Fruit fly (Drosophila melanogaster) whole organism, embryonic: ENCODE results near the gene CG4456.

Source experiments
- Antp ChIP-seq: fragments of 200-800 bp; sonication (Bioruptor generic); optimal IDR thresholded peaks from 3 replicates; lab custom pipeline; 2016; ENCODE audit warnings: missing biosample characterization, missing genetic modification characterization
- Asciz ChIP-seq: fragments of 200-800 bp; sonication (Bioruptor generic); optimal IDR thresholded peaks from 2 replicates; lab custom pipeline; 2017; ENCODE audit warnings: missing biosample characterization, mild to moderate bottlenecking, missing genetic modification characterization, missing genetic modification reagents
- CG10321 ChIP-seq: fragments of 200-800 bp; sonication (Bioruptor generic); IDR thresholded peaks from 2 replicates; pipeline ENCODE4 v1.3.6; 2022; ENCODE audit warnings: missing biosample characterization, missing genetic modification characterization
- CG10543 ChIP-seq: fragments of 200-800 bp; sonication (Bioruptor generic); optimal IDR thresholded peaks from 3 replicates; lab custom pipeline; 2017; ENCODE audit warnings: missing biosample characterization, mild to moderate bottlenecking, missing genetic modification characterization, moderate library complexity
- CG11085 ChIP-seq: fragments of 200-800 bp; sonication (Bioruptor generic); IDR thresholded peaks from 2 replicates; pipeline ENCODE4 v1.3.6; 2022; ENCODE audit warnings: missing biosample characterization, missing genetic modification characterization
- CG11723 ChIP-seq: fragments of 200-800 bp; sonication (Bioruptor generic); optimal IDR thresholded peaks from 2 replicates; lab custom pipeline; 2017; ENCODE audit warnings: missing biosample characterization, mild to moderate bottlenecking, missing genetic modification characterization
- CG12071 ChIP-seq: fragments of 200-800 bp; sonication (Bioruptor generic); optimal IDR thresholded peaks from 3 replicates; lab custom pipeline; 2018; ENCODE audit warnings: missing biosample characterization, mild to moderate bottlenecking, missing genetic modification characterization
- CG13424 ChIP-seq: fragments of 200-800 bp; sonication (Bioruptor generic); optimal IDR thresholded peaks from 2 replicates; lab custom pipeline; 2019; ENCODE audit warnings: missing biosample characterization, mild to moderate bottlenecking, missing genetic modification characterization, moderate library complexity
- CG14860 ChIP-seq: fragments of 200-800 bp; sonication (Bioruptor generic); IDR thresholded peaks from 3 replicates; pipeline ENCODE4 v1.3.6; 2022; ENCODE audit warnings: missing biosample characterization, missing genetic modification characterization; ENCODE audit not compliant: partially characterized antibody
- CG1529 ChIP-seq: fragments of 200-800 bp; sonication (Bioruptor generic); optimal IDR thresholded peaks from 3 replicates; lab custom pipeline; 2018; ENCODE audit warnings: missing biosample characterization, missing genetic modification characterization
- CG1602 ChIP-seq: fragments of 200-800 bp; sonication (Bioruptor generic); optimal IDR thresholded peaks from 3 replicates; lab custom pipeline; 2016; ENCODE audit warnings: missing biosample characterization, missing genetic modification characterization
- CG16779 ChIP-seq: fragments of 200-800 bp; sonication (Bioruptor generic); IDR thresholded peaks from 2 replicates; pipeline ENCODE4 v1.3.6; 2022; ENCODE audit warnings: missing biosample characterization, missing genetic modification characterization
- CG16815 ChIP-seq: fragments of 200-800 bp; sonication (Bioruptor generic); optimal IDR thresholded peaks from 3 replicates; lab custom pipeline; 2017; ENCODE audit warnings: missing biosample characterization, mild to moderate bottlenecking, missing genetic modification characterization
- CG17802 ChIP-seq: fragments of 200-800 bp; sonication (Bioruptor generic); optimal IDR thresholded peaks from 2 replicates; lab custom pipeline; 2018; ENCODE audit warnings: missing biosample characterization, mild to moderate bottlenecking, missing genetic modification characterization, moderate library complexity
- CG18764 ChIP-seq: fragments of 200-800 bp; sonication (Bioruptor generic); optimal IDR thresholded peaks from 3 replicates; lab custom pipeline; 2016; ENCODE audit warnings: missing biosample characterization, missing genetic modification characterization
- CG2875 ChIP-seq: fragments of 200-800 bp; sonication (Bioruptor generic); optimal IDR thresholded peaks from 2 replicates; lab custom pipeline; 2017; ENCODE audit warnings: missing biosample characterization, mild to moderate bottlenecking, missing genetic modification characterization, missing genetic modification reagents
- CG30403 ChIP-seq: fragments of 200-800 bp; sonication (Bioruptor generic); optimal IDR thresholded peaks from 3 replicates; lab custom pipeline; 2016; ENCODE audit warnings: missing biosample characterization, missing genetic modification characterization
- CG31224 ChIP-seq: fragments of 200-800 bp; sonication (Bioruptor generic); IDR thresholded peaks from 2 replicates; pipeline ENCODE4 v1.3.6; 2022; ENCODE audit warnings: missing biosample characterization, missing genetic modification characterization
- CG31441 ChIP-seq: fragments of 200-800 bp; sonication (Bioruptor generic); IDR thresholded peaks from 2 replicates; pipeline ENCODE4 v1.3.6; 2022; ENCODE audit warnings: missing biosample characterization, missing genetic modification characterization
- CG3726 ChIP-seq: fragments of 200-800 bp; sonication (Bioruptor generic); IDR thresholded peaks from 3 replicates; pipeline ENCODE4, ENCODE4 v1.3.6; 2022; ENCODE audit warnings: missing biosample characterization, missing genetic modification characterization
- CG43689 ChIP-seq: fragments of 200-800 bp; sonication (Bioruptor generic); IDR thresholded peaks from 2 replicates; pipeline ENCODE4 v1.3.6; 2022; ENCODE audit warnings: missing biosample characterization, missing genetic modification characterization
- CG6254 ChIP-seq: fragments of 200-800 bp; sonication (Bioruptor generic); optimal IDR thresholded peaks from 3 replicates; lab custom pipeline; 2017; ENCODE audit warnings: mild to moderate bottlenecking, missing biosample characterization, missing genetic modification reagents, missing genetic modification characterization
- CG6791 ChIP-seq: fragments of 200-800 bp; sonication (Bioruptor generic); IDR thresholded peaks from 3 replicates; pipeline ENCODE4 v1.3.6; 2022; ENCODE audit warnings: missing biosample characterization, missing genetic modification characterization; ENCODE audit not compliant: partially characterized antibody
- CG7786 ChIP-seq: fragments of 200-800 bp; sonication (Bioruptor generic); optimal IDR thresholded peaks from 2 replicates; lab custom pipeline; 2016; ENCODE audit warnings: missing biosample characterization, missing genetic modification characterization
- CHES-1-like ChIP-seq: fragments of 200-800 bp; sonication (Bioruptor generic); optimal IDR thresholded peaks from 2 replicates; lab custom pipeline; 2016; ENCODE audit warnings: missing biosample characterization, missing genetic modification characterization
- Dip3 ChIP-seq: fragments of 200-800 bp; sonication (Bioruptor generic); optimal IDR thresholded peaks from 3 replicates; lab custom pipeline; 2016; ENCODE audit warnings: missing biosample characterization, missing genetic modification characterization
- E2f1 ChIP-seq: fragments of 200-800 bp; sonication (Bioruptor generic); IDR thresholded peaks from 2 replicates; pipeline ENCODE4 v1.3.6; 2022; ENCODE audit warnings: missing biosample characterization, missing genetic modification characterization
- Fer2 ChIP-seq: fragments of 200-800 bp; sonication (Bioruptor generic); optimal IDR thresholded peaks from 2 replicates; lab custom pipeline; 2018; ENCODE audit warnings: missing biosample characterization, mild to moderate bottlenecking, missing genetic modification characterization, moderate library complexity
- Mad ChIP-seq: fragments of 200-800 bp; sonication (Bioruptor generic); optimal IDR thresholded peaks from 2 replicates; lab custom pipeline; 2016; ENCODE audit warnings: missing biosample characterization, missing genetic modification characterization
- NFAT ChIP-seq: fragments of 200-800 bp; sonication (Bioruptor generic); IDR thresholded peaks from 2 replicates; pipeline ENCODE4 v1.3.6; 2022; ENCODE audit warnings: missing biosample characterization, missing genetic modification characterization
- NfI ChIP-seq: fragments of 200-800 bp; sonication (Bioruptor generic); optimal IDR thresholded peaks from 3 replicates; lab custom pipeline; 2018; ENCODE audit warnings: missing biosample characterization, mild to moderate bottlenecking, missing genetic modification characterization, moderate library complexity
- Ravus ChIP-seq: fragments of 200-800 bp; sonication (Bioruptor generic); IDR thresholded peaks from 2 replicates; pipeline ENCODE4 v1.3.6; 2022; ENCODE audit warnings: missing biosample characterization, missing genetic modification characterization
- Xbp1 ChIP-seq: fragments of 200-800 bp; sonication (Bioruptor generic); optimal IDR thresholded peaks from 3 replicates; lab custom pipeline; 2016; ENCODE audit warnings: missing biosample characterization, mild to moderate bottlenecking, missing genetic modification characterization
- YL-1 ChIP-seq: fragments of 200-800 bp; sonication (Bioruptor generic); optimal IDR thresholded peaks from 3 replicates; lab custom pipeline; 2017; ENCODE audit warnings: missing biosample characterization, mild to moderate bottlenecking, missing genetic modification characterization
- ara ChIP-seq: fragments of 200-800 bp; sonication (Bioruptor generic); IDR thresholded peaks from 2 replicates; pipeline ENCODE4 v1.3.6; 2022; ENCODE audit warnings: missing biosample characterization, missing genetic modification characterization
- btn ChIP-seq: fragments of 200-800 bp; sonication (Bioruptor generic); optimal IDR thresholded peaks from 2 replicates; lab custom pipeline; 2016; ENCODE audit warnings: missing biosample characterization, missing genetic modification characterization
- cg ChIP-seq: fragments of 200-800 bp; sonication (Bioruptor generic); optimal IDR thresholded peaks from 3 replicates; lab custom pipeline; 2019; ENCODE audit warnings: missing biosample characterization, mild to moderate bottlenecking, missing genetic modification characterization, moderate library complexity
- chinmo ChIP-seq: fragments of 200-800 bp; sonication (Bioruptor generic); IDR thresholded peaks from 4 replicates; pipeline ENCODE4 v1.3.6; 2022; ENCODE audit warnings: missing biosample characterization, missing genetic modification characterization; ENCODE audit not compliant: partially characterized antibody
- ci ChIP-seq: fragments of 200-800 bp; sonication (Bioruptor generic); IDR thresholded peaks from 3 replicates; pipeline ENCODE4 v1.3.6; 2022; ENCODE audit warnings: missing biosample characterization, missing genetic modification characterization
- corto ChIP-seq: fragments of 200-800 bp; sonication (Bioruptor generic); optimal IDR thresholded peaks from 2 replicates; lab custom pipeline; 2016; ENCODE audit warnings: missing biosample characterization, mild to moderate bottlenecking, missing genetic modification characterization, moderate library complexity
- ftz-f1 ChIP-seq: fragments of 200-800 bp; sonication (Bioruptor generic); optimal IDR thresholded peaks from 2 replicates; lab custom pipeline; 2016; ENCODE audit warnings: missing biosample characterization, missing genetic modification characterization
- gcm2 ChIP-seq: fragments of 200-800 bp; sonication (Bioruptor generic); optimal IDR thresholded peaks from 2 replicates; lab custom pipeline; 2016; ENCODE audit warnings: missing biosample characterization, missing genetic modification characterization
- jumu ChIP-seq: fragments of 200-800 bp; sonication (Bioruptor generic); optimal IDR thresholded peaks from 3 replicates; lab custom pipeline; 2016; ENCODE audit warnings: missing biosample characterization, missing genetic modification characterization
- lbe ChIP-seq: fragments of 200-800 bp; sonication (Bioruptor generic); optimal IDR thresholded peaks from 2 replicates; lab custom pipeline; 2016; ENCODE audit warnings: missing biosample characterization, mild to moderate bottlenecking, missing genetic modification characterization
- otp ChIP-seq: fragments of 200-800 bp; sonication (Bioruptor generic); IDR thresholded peaks from 3 replicates; pipeline ENCODE4, ENCODE4 v1.3.6; 2022; ENCODE audit warnings: missing biosample characterization, missing genetic modification characterization
- run ChIP-seq: fragments of 200-800 bp; sonication (Bioruptor generic); optimal IDR thresholded peaks from 3 replicates; lab custom pipeline; 2018; ENCODE audit warnings: missing biosample characterization, mild to moderate bottlenecking, missing genetic modification characterization
- so ChIP-seq: fragments of 200-800 bp; sonication (Bioruptor generic); IDR thresholded peaks from 3 replicates; pipeline ENCODE4 v1.3.6; 2022; ENCODE audit warnings: missing biosample characterization, missing genetic modification characterization
- stc ChIP-seq: fragments of 200-800 bp; sonication (Bioruptor generic); IDR thresholded peaks from 2 replicates; pipeline ENCODE4 v1.3.6; 2022; ENCODE audit warnings: missing biosample characterization, missing genetic modification characterization
- vvl ChIP-seq: fragments of 200-800 bp; sonication (Bioruptor generic); IDR thresholded peaks from 2 replicates; pipeline ENCODE4 v1.3.6; 2022; ENCODE audit warnings: missing biosample characterization, missing genetic modification characterization
- z ChIP-seq: fragments of 200-800 bp; sonication (Bioruptor generic); IDR thresholded peaks from 3 replicates; pipeline ENCODE4 v1.3.6; 2022; ENCODE audit warnings: missing biosample characterization, missing genetic modification characterization
- zen ChIP-seq: fragments of 200-800 bp; sonication (Bioruptor generic); optimal IDR thresholded peaks from 3 replicates; lab custom pipeline; 2018; ENCODE audit warnings: missing biosample characterization, mild to moderate bottlenecking, missing genetic modification characterization, moderate library complexity

The CG4456 gene

dm6 chr3L:9372278-9372975 lies at the start of gene CG4456, which contains the start of the genes Hsp67Bc and Hsp22 (continued):
- TF ChIP-seq CG1529 (GFP tag; lab: Kevin White, UChicago) (peak; percentile 21), otp (GFP tag; lab: Robert Waterston, UW) (no peak), so (no peak), z (GFP tag; lab: Robert Waterston, UW) (no peak), CG6254 (GFP tag; lab: Kevin White, UChicago) (peak; percentile 18), NfI (GFP tag; lab: Kevin White, UChicago) (no peak), vvl (0 out of 2 replicates have a peak, but pooled peaks have one; percentile 12), chinmo (GFP tag; lab: Robert Waterston, UW) (peak; percentile 47; the same call in 1 of the 4 replicates), ci (GFP tag; lab: Robert Waterston, UW) (0 out of 3 replicates have a peak, but pooled peaks have one; percentile 51), Xbp1 (GFP tag; lab: Kevin White, UChicago) (no peak), jumu (GFP tag; lab: Kevin White, UChicago) (no peak), CG7786 (GFP tag; lab: Kevin White, UChicago) (no peak), CG13424 (tag; lab: Kevin White, UChicago) (no peak), CG11723 (GFP tag; lab: Kevin White, UChicago) (no peak), CG17802 (tag; lab: Kevin White, UChicago) (no peak), zen (tag; lab: Kevin White, UChicago) (no peak), CG14860 (GFP tag; lab: Robert Waterston, UW) (no peak), Ravus (GFP tag; lab: Robert Waterston, UW) (no peak), btn (no peak), CG3726 (GFP tag; lab: Robert Waterston, UW) (no peak), lbe (no peak), CG10321 (GFP tag; lab: Robert Waterston, UW) (no peak), Antp (GFP tag; lab: Kevin White, UChicago) (no peak), corto (GFP tag; lab: Kevin White, UChicago) (no peak), CG1602 (GFP tag; lab: Kevin White, UChicago) (no peak), Dip3 (GFP tag; lab: Kevin White, UChicago) (no peak), CG30403 (GFP tag; lab: Kevin White, UChicago) (no peak), CG6791 (GFP tag; lab: Robert Waterston, UW) (no peak), ftz-f1 (GFP tag; lab: Kevin White, UChicago) (no peak), CG16779 (GFP tag; lab: Robert Waterston, UW) (peak; percentile 78), Fer2 (tag; lab: Kevin White, UChicago) (no peak), ara (GFP tag; lab: Robert Waterston, UW) (no peak), Mad (GFP tag; lab: Kevin White, UChicago) (no peak), CG12071 (GFP tag; lab: Kevin White, UChicago) (peak; percentile 15), run (tag; lab: Kevin White, UChicago) (no peak), CG31224 (GFP tag; lab: Robert Waterston, UW) (no peak), Asciz (GFP tag; lab: Kevin White, UChicago) (no peak), YL-1 (no peak), CG11085 (GFP tag; lab: Robert Waterston, UW) (0 out of 2 replicates have a peak, but pooled peaks have one; percentile 7), CG18764 (GFP tag; lab: Kevin White, UChicago) (no peak), stc (no peak), cg (GFP tag; lab: Kevin White, UChicago) (no peak), CG2875 (GFP tag; lab: Kevin White, UChicago) (peak; percentile 2), NFAT (GFP tag; lab: Robert Waterston, UW) (no peak), E2f1 (no peak), CHES-1-like (GFP tag; lab: Kevin White, UChicago) (no peak), CG31441 (no peak), CG16815 (GFP tag; lab: Kevin White, UChicago) (no peak), CG43689 (GFP tag; lab: Robert Waterston, UW) (no peak), CG10543 (GFP tag; lab: Kevin White, UChicago) (no peak), gcm2 (GFP tag; lab: Kevin White, UChicago) (no peak)
